Worm (Caenorhabditis elegans): ENCODE results near the gene D1005.4.

ce11 chrX:1468057-1468456 is 17.6 kb downstream of the D1005.4 start:
- TF ChIP-seq tab-1 (GFP tag; IDR thresholded peaks at IDR 0.05) (no peak), T22C8.4 (GFP tag; IDR thresholded peaks at IDR 0.05) (no peak), flt-1 (GFP tag; IDR thresholded peaks at IDR 0.05) (no peak), med-1 (GFP tag; optimal IDR thresholded peaks at IDR 0.05; ENCODE audit: insufficient read depth) (no peak), klf-2 (GFP tag; conservative IDR thresholded peaks at IDR 0.05) (no peak), cog-1 (tag; optimal IDR thresholded peaks at IDR 0.05) (no peak)

Measured in whole organism, midembryonic.